Worm (Caenorhabditis elegans): Measurements from ENCODE around the gene tomm-70.

- TF ChIP-seq ceh-39 (tag; optimal IDR thresholded peaks at IDR 0.05) (no peak), unc-62 (GFP tag; optimal IDR thresholded peaks at IDR 0.05) (no peak), nhr-237 (tag; optimal IDR thresholded peaks at IDR 0.05) (peak; percentile 27), sem-2 (GFP tag; optimal IDR thresholded peaks at IDR 0.05) (no peak), mls-2 (tag; optimal IDR thresholded peaks at IDR 0.05) (no peak), mep-1 (tag; optimal IDR thresholded peaks at IDR 0.05) (no peak), mab-5 (tag; optimal IDR thresholded peaks at IDR 0.05) (no peak), ceh-83 (GFP tag; optimal IDR thresholded peaks at IDR 0.05) (no peak), unc-39 (tag; optimal IDR thresholded peaks at IDR 0.05) (no peak), M03D4.4 (tag; optimal IDR thresholded peaks at IDR 0.05) (no peak), lin-13 (tag; optimal IDR thresholded peaks at IDR 0.05) (peak; percentile 11), nhr-2 (tag; optimal IDR thresholded peaks at IDR 0.05) (no peak), elt-3 (tag; optimal IDR thresholded peaks at IDR 0.05) (peak; percentile 2), bed-3 (GFP tag; optimal IDR thresholded peaks at IDR 0.05) (no peak)
Measured at ce11 chrIII:8794793-8795192, 40.2 kb upstream of the tomm-70 start.

Data from whole organism, mixed stage, embryonic.